Worm (Caenorhabditis elegans) whole organism, L2 larva: ENCODE measurements around the gene F47D12.3.

Source experiments
- C34F6.9 ChIP-seq: fragments of 150-350 bp; optimal IDR thresholded peaks from 2 replicates; lab custom pipeline; 2014; ENCODE audit warnings: missing biosample characterization, missing genetic modification characterization
- crh-2 ChIP-seq: sonication (generic microtip); optimal IDR thresholded peaks from 2 replicates; lab custom pipeline; 2017; ENCODE audit warnings: missing biosample characterization, missing genetic modification characterization
- elt-3 ChIP-seq: sonication (generic microtip); optimal IDR thresholded peaks from 2 replicates; lab custom pipeline; 2017; ENCODE audit warnings: missing biosample characterization, missing genetic modification characterization
- fos-1 ChIP-seq: fragments of 150-350 bp; optimal IDR thresholded peaks from 2 replicates; lab custom pipeline; 2014; ENCODE audit warnings: missing biosample characterization, missing genetic modification characterization
- lin-39 ChIP-seq: fragments of 150-350 bp; optimal IDR thresholded peaks from 2 replicates; lab custom pipeline; 2014; ENCODE audit warnings: missing biosample characterization, missing genetic modification reagents, missing genetic modification characterization
- lsy-2 ChIP-seq, 2 experiments: fragments of 150-350 bp in 1 of 2; sonication (generic microtip) in 1 of 2; optimal IDR thresholded peaks; 2 replicates each; lab custom pipeline; 2014 to 2017; ENCODE audit warnings: missing biosample characterization in 2 of 2, missing genetic modification characterization in 2 of 2
- mab-5 ChIP-seq: fragments of 150-350 bp; optimal IDR thresholded peaks from 2 replicates; lab custom pipeline; 2014; ENCODE audit warnings: missing biosample characterization, missing genetic modification characterization
- mdl-1 ChIP-seq, 2 experiments: fragments of 150-350 bp in 1 of 2; sonication (generic microtip) in 1 of 2; optimal IDR thresholded peaks; 2 replicates each; lab custom pipeline; 2017; ENCODE audit warnings: missing biosample characterization in 2 of 2, missing genetic modification characterization in 2 of 2
- nhr-25 ChIP-seq: fragments of 150-350 bp; sonication (generic microtip); optimal IDR thresholded peaks from 3 replicates; lab custom pipeline; 2014; ENCODE audit warnings: missing biosample characterization, missing genetic modification characterization
- snpc-4 ChIP-seq: fragments of 150-350 bp; optimal IDR thresholded peaks from 2 replicates; lab custom pipeline; 2014; ENCODE audit warnings: missing biosample characterization, missing genetic modification characterization
- unc-62 ChIP-seq: fragments of 150-350 bp; optimal IDR thresholded peaks from 2 replicates; lab custom pipeline; 2014; ENCODE audit warnings: missing biosample characterization, missing genetic modification reagents, missing genetic modification characterization
- ztf-4 ChIP-seq: fragments of 150-350 bp; optimal IDR thresholded peaks from 2 replicates; lab custom pipeline; 2014; ENCODE audit warnings: missing biosample characterization, missing genetic modification characterization

DNA sequence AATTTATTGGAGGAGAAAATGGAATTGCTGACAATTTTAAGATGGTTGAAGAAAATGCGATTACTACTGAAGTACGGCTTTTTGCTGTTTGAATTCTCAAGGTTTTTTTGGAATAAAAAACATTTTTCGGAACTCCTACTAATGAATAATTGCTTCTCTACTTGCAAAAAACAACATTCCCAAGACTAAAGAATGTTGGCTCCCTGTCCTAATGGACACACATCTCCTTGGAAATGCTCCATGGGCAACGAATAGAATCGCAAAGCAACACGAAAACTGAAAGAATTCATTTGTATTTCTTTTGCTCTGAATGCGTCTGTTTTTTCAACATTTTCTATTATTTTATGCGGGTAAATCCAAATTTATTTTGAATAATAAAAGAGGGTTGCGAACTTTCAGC lies 25.4 kb upstream of the F47D12.3 start, which contains the start of gene C18F10.2:
- TF ChIP-seq lin-39 (tag; lab: Kevin White, UChicago) = no peak
- TF ChIP-seq C34F6.9 = no peak
- no peak for TF ChIP-seq elt-3 (tag; lab: Kevin White, UChicago)
- TF ChIP-seq lsy-2 (tag; optimal IDR thresholded peaks at IDR 0.05; lab: Kevin White, UChicago) = no peak
- TF ChIP-seq fos-1 (tag; lab: Kevin White, UChicago) = no peak
- TF ChIP-seq snpc-4 (tag; lab: Kevin White, UChicago) = no peak
- TF ChIP-seq crh-2 (tag; lab: Kevin White, UChicago) = no peak
- TF ChIP-seq mab-5 (tag; lab: Kevin White, UChicago) = no peak
- no peak for TF ChIP-seq unc-62 (GFP tag; lab: Kevin White, UChicago)
- TF ChIP-seq nhr-25 (tag; lab: Kevin White, UChicago) = no peak
- TF ChIP-seq mdl-1 (tag; optimal IDR thresholded peaks at IDR 0.05; lab: Kevin White, UChicago) = no peak
- no peak for TF ChIP-seq ztf-4 (tag; lab: Kevin White, UChicago)
